Fruit fly (Drosophila melanogaster) whole organism, pupa: ENCODE results near the gene LysD.
A peak's percentile ranks its signal among the peaks of the same experiment; 100 is the strongest.
"Not testable (repeated sequence)": the region's sequence is repeated elsewhere in the genome, so short reads cannot be mapped to it uniquely, and the experiment has no call there.

Experiments used
- CG10348 ChIP-seq: fragments of 200-800 bp; sonication (Bioruptor generic); IDR thresholded peaks from 2 replicates; pipeline ENCODE4 v1.3.6; 2022; ENCODE audit warnings: missing biosample characterization, missing genetic modification characterization
- CG12605 ChIP-seq: fragments of 200-800 bp; sonication (Bioruptor generic); IDR thresholded peaks from 2 replicates; pipeline ENCODE4 v1.3.6; 2022; ENCODE audit warnings: missing biosample characterization, missing genetic modification characterization
- CG13204 ChIP-seq: fragments of 200-800 bp; sonication (Bioruptor generic); optimal IDR thresholded peaks from 2 replicates; lab custom pipeline; 2018; ENCODE audit warnings: missing biosample characterization, mild to moderate bottlenecking, missing genetic modification characterization, moderate library complexity
- CG14655 ChIP-seq: fragments of 200-800 bp; sonication (Bioruptor generic); optimal IDR thresholded peaks from 3 replicates; lab custom pipeline; 2017; ENCODE audit warnings: mild to moderate bottlenecking, missing biosample characterization, missing genetic modification reagents, missing genetic modification characterization
- CG15710 ChIP-seq: fragments of 200-800 bp; sonication (Bioruptor generic); optimal IDR thresholded peaks from 2 replicates; lab custom pipeline; 2018; ENCODE audit warnings: missing biosample characterization, mild to moderate bottlenecking, missing genetic modification characterization, moderate library complexity
- CG17806 ChIP-seq: fragments of 200-800 bp; sonication (Bioruptor generic); optimal IDR thresholded peaks from 2 replicates; lab custom pipeline; 2018; ENCODE audit warnings: missing biosample characterization, mild to moderate bottlenecking, missing genetic modification characterization, moderate library complexity
- CG32121 ChIP-seq: fragments of 200-800 bp; sonication (Bioruptor generic); IDR thresholded peaks from 2 replicates; pipeline ENCODE4 v1.3.6; 2022; ENCODE audit warnings: missing biosample characterization, missing genetic modification characterization
- CG34367 ChIP-seq: fragments of 200-800 bp; sonication (Bioruptor generic); optimal IDR thresholded peaks from 2 replicates; lab custom pipeline; 2018; ENCODE audit warnings: missing biosample characterization, mild to moderate bottlenecking, missing genetic modification characterization
- CG4496 ChIP-seq: fragments of 200-800 bp; sonication (Bioruptor generic); IDR thresholded peaks from 3 replicates; pipeline ENCODE4 v1.3.6; 2022; ENCODE audit warnings: missing biosample characterization, missing genetic modification characterization
- CG8159 ChIP-seq: fragments of 200-800 bp; sonication (Bioruptor generic); optimal IDR thresholded peaks from 3 replicates; lab custom pipeline; 2018; ENCODE audit warnings: missing biosample characterization, mild to moderate bottlenecking, missing genetic modification characterization, moderate library complexity
- CG8301 ChIP-seq: fragments of 200-800 bp; sonication (Bioruptor generic); optimal IDR thresholded peaks from 2 replicates; lab custom pipeline; 2018; ENCODE audit warnings: missing biosample characterization, mild to moderate bottlenecking, missing genetic modification characterization
- CG9948 ChIP-seq: fragments of 200-800 bp; sonication (Bioruptor generic); optimal IDR thresholded peaks from 2 replicates; lab custom pipeline; 2018; ENCODE audit warnings: missing biosample characterization, mild to moderate bottlenecking, missing genetic modification characterization, moderate library complexity
- D1 ChIP-seq: fragments of 200-800 bp; sonication (Bioruptor generic); optimal IDR thresholded peaks from 2 replicates; lab custom pipeline; 2018; ENCODE audit warnings: missing biosample characterization, mild to moderate bottlenecking, missing genetic modification characterization, moderate library complexity
- EcR ChIP-seq: fragments of 200-800 bp; sonication (Bioruptor generic); optimal IDR thresholded peaks from 3 replicates; lab custom pipeline; 2019; ENCODE audit warnings: missing biosample characterization, missing genetic modification characterization, mild to moderate bottlenecking, moderate library complexity, missing genetic modification reagents
- Ets98B ChIP-seq: fragments of 200-800 bp; sonication (Bioruptor generic); IDR thresholded peaks from 2 replicates; pipeline ENCODE4 v1.3.6; 2022; ENCODE audit warnings: missing biosample characterization, missing genetic modification characterization
- Pif1A ChIP-seq: fragments of 200-800 bp; sonication (Bioruptor generic); optimal IDR thresholded peaks from 3 replicates; lab custom pipeline; 2016; ENCODE audit warnings: missing biosample characterization, missing genetic modification characterization
- Pif1B ChIP-seq: fragments of 200-800 bp; sonication (Bioruptor generic); optimal IDR thresholded peaks from 3 replicates; lab custom pipeline; 2016; ENCODE audit warnings: missing biosample characterization, missing genetic modification characterization
- Snoo ChIP-seq: fragments of 200-800 bp; sonication (Bioruptor generic); optimal IDR thresholded peaks from 3 replicates; lab custom pipeline; 2017; ENCODE audit warnings: missing biosample characterization, mild to moderate bottlenecking, missing genetic modification characterization, inconsistent platforms
- fd96Ca ChIP-seq: fragments of 200-800 bp; sonication (Bioruptor generic); IDR thresholded peaks from 3 replicates; pipeline ENCODE4 v1.3.6; 2022; ENCODE audit warnings: missing biosample characterization, missing genetic modification characterization
- gl ChIP-seq: fragments of 200-800 bp; sonication (Bioruptor generic); optimal IDR thresholded peaks from 2 replicates; lab custom pipeline; 2018; ENCODE audit warnings: missing biosample characterization, mild to moderate bottlenecking, missing genetic modification characterization
- rn ChIP-seq: fragments of 200-800 bp; sonication (Bioruptor generic); IDR thresholded peaks from 2 replicates; pipeline ENCODE4 v1.3.6; 2022; ENCODE audit warnings: missing biosample characterization, missing genetic modification characterization

LysD gene

dm6 chr3L:1247627-1248295 lies 36.8 kb upstream of the LysD start, which contains the start of the genes Psf1 and Sac1:
Gene Psf1, minus strand, starts transcription at chr3L:1247677.
Gene Sac1, plus strand, starts transcription at chr3L:1247817.
- TF ChIP-seq CG32121 (GFP tag; lab: Robert Waterston, UW) = no peak
- no peak for TF ChIP-seq CG8301 (tag; lab: Kevin White, UChicago)
- no peak for TF ChIP-seq D1
- TF ChIP-seq CG34367 (tag; lab: Kevin White, UChicago) = peak; percentile 1
- no peak for TF ChIP-seq CG10348
- no peak for TF ChIP-seq CG9948 (tag; lab: Kevin White, UChicago)
- no peak for TF ChIP-seq CG17806 (tag; lab: Kevin White, UChicago)
- TF ChIP-seq CG4496 (GFP tag; lab: Robert Waterston, UW) = 0 out of 3 replicates have a peak, but pooled peaks have one; percentile 47
- no peak for TF ChIP-seq Pif1B
- no peak for TF ChIP-seq CG12605 (GFP tag; lab: Robert Waterston, UW)
- no peak for TF ChIP-seq Ets98B
- TF ChIP-seq EcR = no peak
- TF ChIP-seq rn = 0 out of 2 replicates have a peak, but pooled peaks have one; percentile 13
- no peak for TF ChIP-seq gl
- no peak for TF ChIP-seq Pif1A (GFP tag; lab: Kevin White, UChicago)
- peak; percentile 51; the same call in 1 of the 3 replicates for TF ChIP-seq fd96Ca (GFP tag; lab: Robert Waterston, UW)
- TF ChIP-seq Snoo (tag; lab: Kevin White, UChicago) = no peak
- TF ChIP-seq CG13204 (GFP tag; lab: Kevin White, UChicago) = no peak
- TF ChIP-seq CG14655 (GFP tag; lab: Kevin White, UChicago) = no peak
- peak; percentile 19 for TF ChIP-seq CG8159 (tag; lab: Kevin White, UChicago)
- TF ChIP-seq CG15710 = peak; percentile 26

DNA sequence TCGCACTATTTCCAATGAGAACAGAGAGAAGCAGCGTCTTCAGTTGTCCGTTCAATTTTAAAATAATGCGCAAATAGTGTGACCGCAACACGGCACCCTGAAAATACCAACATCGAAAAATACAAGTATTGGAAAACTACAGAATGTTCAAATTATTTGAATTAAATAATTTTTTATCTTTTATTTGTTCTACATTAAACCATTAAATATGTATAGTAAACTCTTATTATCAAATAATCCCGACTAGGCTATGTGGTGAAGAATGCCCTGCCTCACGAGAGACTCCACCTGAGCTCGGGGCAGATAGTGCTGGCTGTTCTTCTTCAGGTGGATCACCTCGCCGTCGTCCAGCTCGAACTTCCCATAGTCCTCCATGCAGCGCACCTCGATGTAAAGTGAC lies 35.8 kb upstream of the LysD start, which contains the start of gene CG32318:
CG32318 (minus strand) TSS at position 101 of the 400 bp plus-strand sequence.
- TF ChIP-seq Pif1A (GFP tag; lab: Kevin White, UChicago); CG12605 (GFP tag; lab: Robert Waterston, UW); CG8159 (tag; lab: Kevin White, UChicago): not testable (repeated sequence)

DNA sequence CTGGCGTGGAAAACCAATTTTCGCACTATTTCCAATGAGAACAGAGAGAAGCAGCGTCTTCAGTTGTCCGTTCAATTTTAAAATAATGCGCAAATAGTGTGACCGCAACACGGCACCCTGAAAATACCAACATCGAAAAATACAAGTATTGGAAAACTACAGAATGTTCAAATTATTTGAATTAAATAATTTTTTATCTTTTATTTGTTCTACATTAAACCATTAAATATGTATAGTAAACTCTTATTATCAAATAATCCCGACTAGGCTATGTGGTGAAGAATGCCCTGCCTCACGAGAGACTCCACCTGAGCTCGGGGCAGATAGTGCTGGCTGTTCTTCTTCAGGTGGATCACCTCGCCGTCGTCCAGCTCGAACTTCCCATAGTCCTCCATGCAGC lies 34.8 kb upstream of the LysD start, which contains the start of gene Klp61F:
Klp61F (minus strand) TSS at position 101 of the 400 bp plus-strand sequence.
- TF ChIP-seq CG14655 (GFP tag; lab: Kevin White, UChicago); CG32121 (GFP tag; lab: Robert Waterston, UW); gl: not testable (repeated sequence)

DNA sequence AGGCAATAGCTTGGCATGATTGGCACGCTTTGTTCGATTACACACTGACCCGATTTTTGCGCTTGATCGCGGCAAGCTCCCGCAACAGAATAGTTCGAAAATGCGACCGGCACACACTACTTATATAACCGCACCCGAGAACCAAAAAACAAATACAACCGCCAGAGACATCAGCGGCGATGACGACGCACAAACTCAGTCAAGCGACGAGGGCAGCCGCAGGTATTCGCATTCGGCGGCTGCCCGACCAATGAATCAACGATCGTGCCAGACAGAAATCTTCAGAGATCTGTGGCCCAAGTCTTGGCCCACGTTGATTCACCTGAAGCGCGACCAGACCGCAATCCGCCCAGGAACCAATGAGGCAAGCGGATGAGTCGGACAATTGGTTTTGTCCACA lies 27.2 kb upstream of the LysD start, which contains the start of gene CG9192:
CG9192 (minus strand) TSS at position 101 of the 400 bp plus-strand sequence.
- TF ChIP-seq CG32121 (GFP tag; lab: Robert Waterston, UW) (no peak), Ets98B (no peak), CG10348 (no peak), Snoo (tag; lab: Kevin White, UChicago) (no peak), CG9948 (tag; lab: Kevin White, UChicago) (no peak), CG15710 (no peak), CG34367 (tag; lab: Kevin White, UChicago) (no peak), D1 (no peak), CG4496 (GFP tag; lab: Robert Waterston, UW) (no peak), CG12605 (GFP tag; lab: Robert Waterston, UW) (no peak), fd96Ca (GFP tag; lab: Robert Waterston, UW) (no peak), gl (no peak), rn (no peak)

- TF ChIP-seq Pif1B (no peak), CG12605 (GFP tag; lab: Robert Waterston, UW) (no peak), fd96Ca (GFP tag; lab: Robert Waterston, UW) (no peak), Pif1A (GFP tag; lab: Kevin White, UChicago) (no peak), CG4496 (GFP tag; lab: Robert Waterston, UW) (no peak), Snoo (tag; lab: Kevin White, UChicago) (no peak), CG14655 (GFP tag; lab: Kevin White, UChicago) (no peak), gl (no peak), D1 (no peak)
Measured at dm6 chr3L:1235426-1235825, 24.4 kb upstream of the LysD start, which contains the start of gene galene. Gene galene, plus strand, starts transcription at chr3L:1235726.

DNA sequence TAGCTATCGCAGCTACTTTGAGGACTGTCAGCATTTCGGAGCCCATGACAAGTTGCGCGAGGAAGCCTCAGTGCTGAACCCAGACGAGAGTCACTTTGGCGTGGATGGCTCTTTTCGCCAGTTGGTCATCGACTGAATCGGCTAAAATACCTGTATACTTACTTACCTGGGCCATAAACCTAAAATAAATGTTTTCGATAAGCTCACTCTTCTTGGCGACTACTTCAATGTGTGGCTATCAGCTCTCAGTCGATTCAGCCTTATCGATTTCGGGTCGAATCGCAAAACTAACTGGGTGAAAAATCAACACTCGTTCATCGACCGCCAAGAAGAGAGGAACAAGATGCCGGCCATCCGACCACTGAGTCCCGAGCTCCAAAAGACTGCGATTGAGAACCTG lies 22.8 kb upstream of the LysD start, which contains the start of gene CG33966:
CG33966 (plus strand) TSS at position 301 of the 400 bp plus-strand sequence.
- TF ChIP-seq Snoo (tag; lab: Kevin White, UChicago) (no peak), CG15710 (no peak), CG13204 (GFP tag; lab: Kevin White, UChicago) (no peak)

dm6 chr3L:1232582-1232981 lies 21.6 kb upstream of the LysD start, which contains the start of gene CG33965:
Gene CG33965, plus strand, starts transcription at chr3L:1232882.
- TF ChIP-seq CG15710 (no peak), CG10348 (no peak), CG32121 (GFP tag; lab: Robert Waterston, UW) (no peak), Pif1B (no peak), CG9948 (tag; lab: Kevin White, UChicago) (no peak), Ets98B (no peak), CG13204 (GFP tag; lab: Kevin White, UChicago) (no peak), fd96Ca (GFP tag; lab: Robert Waterston, UW) (no peak), CG17806 (tag; lab: Kevin White, UChicago) (no peak), Snoo (tag; lab: Kevin White, UChicago) (no peak), CG12605 (GFP tag; lab: Robert Waterston, UW) (no peak), CG14655 (GFP tag; lab: Kevin White, UChicago) (no peak), CG4496 (GFP tag; lab: Robert Waterston, UW) (no peak), CG8301 (tag; lab: Kevin White, UChicago) (no peak), D1 (no peak)
